Fruit fly (Drosophila melanogaster) Kc167 (cell line): ENCODE results near the gene CG13984.

Experiments used
- Myc ChIP-seq: fragments of >200 bp; optimal IDR thresholded peaks from 2 replicates; lab custom pipeline; 2017; ENCODE audit warnings: missing external identifiers
- Sin3A ChIP-seq: fragments of >200 bp; optimal IDR thresholded peaks from 2 replicates; lab custom pipeline; 2018; ENCODE audit warnings: missing external identifiers
- h ChIP-seq: fragments of >200 bp; optimal IDR thresholded peaks from 3 replicates; lab custom pipeline; 2018; ENCODE audit warnings: missing external identifiers
- insv ChIP-seq: fragments of >200 bp; optimal IDR thresholded peaks from 3 replicates; lab custom pipeline; 2018; ENCODE audit warnings: missing external identifiers
- psq ChIP-seq: fragments of >200 bp; optimal IDR thresholded peaks from 2 replicates; lab custom pipeline; 2017; ENCODE audit warnings: missing external identifiers
- ttk ChIP-seq: sonication (Bioruptor generic); optimal IDR thresholded peaks from 2 replicates; lab custom pipeline; 2017; ENCODE audit warnings: missing external identifiers

The CG13984 gene

dm6 chr2L:6350984-6351808, 42.6 kb downstream of the CG13984 start, which contains the start of gene CG9498:
Gene CG9498, minus strand, starts transcription at chr2L:6351034.
- TF ChIP-seq h (lab: Kevin White, UChicago): no peak
- TF ChIP-seq psq (lab: Kevin White, UChicago): no peak
- TF ChIP-seq ttk (lab: Kevin White, UChicago): no peak
- no peak for TF ChIP-seq Sin3A
- no peak for TF ChIP-seq insv (lab: Kevin White, UChicago)

DNA sequence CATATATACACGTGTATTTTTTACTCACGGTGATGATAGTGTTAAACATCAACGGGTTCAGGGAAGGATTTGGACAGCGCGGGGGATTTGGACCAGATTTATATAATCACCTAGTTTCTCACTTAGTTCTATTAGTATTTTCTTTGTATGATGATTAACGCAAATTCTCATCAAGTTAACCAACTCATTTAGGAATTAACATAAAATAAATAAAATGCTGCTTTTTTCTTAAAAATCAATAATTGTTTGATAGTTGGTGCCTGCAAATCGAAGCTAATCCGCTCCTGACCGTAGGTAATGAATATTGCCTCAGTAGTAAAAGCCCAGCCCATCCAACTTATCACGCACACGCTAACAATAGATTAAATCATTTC, 43.2 kb downstream of the CG13984 start:
- TF ChIP-seq Sin3A: no peak
- no peak for TF ChIP-seq Myc (lab: Kevin White, UChicago)
- no peak for TF ChIP-seq ttk (lab: Kevin White, UChicago)
- TF ChIP-seq psq (lab: Kevin White, UChicago): no peak
- TF ChIP-seq insv (lab: Kevin White, UChicago): no peak
- TF ChIP-seq h (lab: Kevin White, UChicago): no peak

DNA sequence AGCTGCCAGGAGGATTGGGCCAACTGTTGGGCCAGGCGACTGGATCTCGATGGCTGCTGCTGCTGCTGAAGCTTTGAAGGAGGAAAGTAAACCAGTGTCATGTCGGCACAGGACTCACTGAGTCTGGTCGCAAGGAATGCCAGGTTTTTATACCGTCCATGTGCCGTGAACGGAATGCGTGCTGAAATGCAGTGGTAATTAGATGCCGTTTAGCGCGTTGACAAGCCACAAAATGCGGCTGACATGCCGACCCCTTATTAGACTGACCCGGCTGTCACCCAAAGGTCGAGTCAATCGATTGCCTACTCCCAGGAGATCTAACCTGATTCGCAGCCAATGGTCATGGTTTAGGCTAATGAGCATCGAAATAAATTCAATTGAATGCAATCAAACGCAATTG, 45.6 kb downstream of the CG13984 start, which contains the start of gene ppk7:
Gene ppk7 (minus strand): TSS at position 101 of the 400 bp plus-strand sequence.
- TF ChIP-seq insv (lab: Kevin White, UChicago): no peak
- no peak for TF ChIP-seq ttk (lab: Kevin White, UChicago)
- TF ChIP-seq Sin3A: no peak
- no peak for TF ChIP-seq psq (lab: Kevin White, UChicago)
- TF ChIP-seq h (lab: Kevin White, UChicago): no peak
- no peak for TF ChIP-seq Myc (lab: Kevin White, UChicago)

dm6 chr2L:6354656-6355055, 46.0 kb downstream of the CG13984 start, which contains the start of gene ppk14:
Gene ppk14, plus strand, starts transcription at chr2L:6354956.
- TF ChIP-seq insv (lab: Kevin White, UChicago): no peak
- no peak for TF ChIP-seq h (lab: Kevin White, UChicago)
- TF ChIP-seq ttk (lab: Kevin White, UChicago): no peak
- TF ChIP-seq Myc (lab: Kevin White, UChicago): no peak
- TF ChIP-seq Sin3A: no peak
- TF ChIP-seq psq (lab: Kevin White, UChicago): no peak

dm6 chr2L:6356134-6356533, 47.5 kb downstream of the CG13984 start:
- TF ChIP-seq ttk (lab: Kevin White, UChicago): no peak
- TF ChIP-seq h (lab: Kevin White, UChicago): no peak
- no peak for TF ChIP-seq Myc (lab: Kevin White, UChicago)
- no peak for TF ChIP-seq Sin3A
- TF ChIP-seq insv (lab: Kevin White, UChicago): no peak
- TF ChIP-seq psq (lab: Kevin White, UChicago): no peak

- no peak for TF ChIP-seq psq (lab: Kevin White, UChicago)
- no peak for TF ChIP-seq Sin3A
- no peak for TF ChIP-seq h (lab: Kevin White, UChicago)
- no peak for TF ChIP-seq Myc (lab: Kevin White, UChicago)
- no peak for TF ChIP-seq insv (lab: Kevin White, UChicago)
- TF ChIP-seq ttk (lab: Kevin White, UChicago): no peak
Observed at dm6 chr2L:6356686-6357362, 48.2 kb downstream of the CG13984 start.

DNA sequence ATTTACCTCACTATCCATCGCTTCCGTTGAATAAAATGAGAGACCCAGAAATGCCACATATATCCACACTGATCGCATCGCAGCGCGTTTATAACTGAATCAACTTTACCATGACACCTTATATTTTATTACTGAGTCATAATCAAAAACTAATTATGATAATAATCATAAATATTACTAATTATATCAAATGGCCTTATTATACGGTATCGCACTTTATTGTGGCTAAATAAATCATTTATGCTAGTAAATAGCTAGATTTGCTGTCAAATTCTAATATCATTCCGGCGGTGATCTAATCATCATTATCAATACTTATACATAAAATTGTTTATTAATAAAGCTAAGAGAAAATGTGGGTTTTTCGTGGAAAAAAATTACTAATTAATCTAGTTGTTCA, 49.6 kb downstream of the CG13984 start, which contains the start of gene CG9500:
Gene CG9500 (minus strand): TSS at position 101 of the 400 bp plus-strand sequence.
- no peak for TF ChIP-seq h (lab: Kevin White, UChicago)
- TF ChIP-seq ttk (lab: Kevin White, UChicago): no peak
- TF ChIP-seq Sin3A: no peak
- no peak for TF ChIP-seq Myc (lab: Kevin White, UChicago)
- no peak for TF ChIP-seq insv (lab: Kevin White, UChicago)
- TF ChIP-seq psq (lab: Kevin White, UChicago): no peak
